Fruit fly (Drosophila melanogaster): ENCODE data around the gene indra.

Gene indra

DNA sequence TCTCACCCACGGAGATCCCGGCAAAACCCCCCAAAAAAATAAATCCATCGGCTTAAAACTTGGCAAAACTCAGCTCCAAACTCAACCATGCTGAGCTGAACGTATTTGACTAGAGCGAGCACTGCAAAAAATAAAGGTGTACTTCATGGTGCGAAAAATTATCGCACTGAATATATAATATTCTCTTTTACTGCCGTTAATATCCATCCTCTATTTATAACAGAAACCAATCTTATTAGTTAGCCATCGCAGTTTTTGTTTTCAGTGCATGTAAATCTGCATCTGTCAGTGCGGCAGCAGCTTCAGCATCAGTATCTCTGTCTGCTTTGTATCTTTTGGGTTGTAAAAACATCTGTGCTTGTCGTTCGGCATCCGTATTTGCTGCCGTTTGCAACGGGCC lies 28.7 kb upstream of the indra start (continued):
- TF ChIP-seq CG3838 (GFP tag; optimal IDR thresholded peaks at IDR 0.05) (no peak), CG17829 (tag; optimal IDR thresholded peaks at IDR 0.05) (no peak), CG18619 (GFP tag; optimal IDR thresholded peaks at IDR 0.05) (no peak), Oli (tag; optimal IDR thresholded peaks at IDR 0.05) (peak; percentile 54), Neu2 (GFP tag; optimal IDR thresholded peaks at IDR 0.05; ENCODE audit: borderline replicate concordance) (no peak), NC2β (GFP tag; optimal IDR thresholded peaks at IDR 0.05) (no peak), CG6791 (GFP tag; IDR thresholded peaks at IDR 0.05; ENCODE audit: partially characterized antibody) (no peak), eve (GFP tag; optimal IDR thresholded peaks at IDR 0.05) (peak in 1 of 2 experiments; percentile 17), CkIIα-i1 (GFP tag; IDR thresholded peaks at IDR 0.05) (no peak), stwl (tag; optimal IDR thresholded peaks at IDR 0.05) (no peak), Opbp (GFP tag; IDR thresholded peaks at IDR 0.05; ENCODE audit: partially characterized antibody) (no peak), CG1792 (GFP tag; optimal IDR thresholded peaks at IDR 0.05) (no peak), Lhr (GFP tag; optimal IDR thresholded peaks at IDR 0.05) (no peak), CG31365 (tag; optimal IDR thresholded peaks at IDR 0.05) (no peak), CG3163 (GFP tag; optimal IDR thresholded peaks at IDR 0.05) (no peak), Stat92E (GFP tag; optimal IDR thresholded peaks at IDR 0.05) (no peak), Xrp1 (GFP tag; IDR thresholded peaks at IDR 0.05) (peak; percentile 36; the same call in 1 of the 2 replicates), CG11247 (GFP tag; IDR thresholded peaks at IDR 0.05) (no peak), ttk (GFP tag; IDR thresholded peaks at IDR 0.05) (no peak), ATbp (GFP tag; optimal IDR thresholded peaks at IDR 0.05) (peak; percentile 17), exex (tag; optimal IDR thresholded peaks at IDR 0.05) (no peak), Side (GFP tag; optimal IDR thresholded peaks at IDR 0.05) (no peak), fd102C (GFP tag; optimal IDR thresholded peaks at IDR 0.05) (no peak), CG31388 (GFP tag; optimal IDR thresholded peaks at IDR 0.05) (no peak), Med (GFP tag) (peak; percentile 68), Elba2 (GFP tag; optimal IDR thresholded peaks at IDR 0.05) (no peak), Chrac-16 (GFP tag; optimal IDR thresholded peaks at IDR 0.05) (peak; percentile 13), peb (GFP tag; IDR thresholded peaks at IDR 0.05) (no peak), Taf1 (GFP tag; IDR thresholded peaks at IDR 0.05) (no peak), CG15696 (tag; optimal IDR thresholded peaks at IDR 0.05) (no peak), CG6813 (GFP tag; optimal IDR thresholded peaks at IDR 0.05) (no peak), CG6272 (GFP tag; IDR thresholded peaks at IDR 0.05) (no peak), CG8359 (GFP tag; optimal IDR thresholded peaks at IDR 0.05; ENCODE audit: borderline replicate concordance) (no peak), kah (GFP tag; optimal IDR thresholded peaks at IDR 0.05) (no peak), CG18262 (tag; optimal IDR thresholded peaks at IDR 0.05) (no peak), Xbp1 (GFP tag; optimal IDR thresholded peaks at IDR 0.05) (peak; percentile 42), Usf (GFP tag; optimal IDR thresholded peaks at IDR 0.05) (no peak), CG12299 (tag; optimal IDR thresholded peaks at IDR 0.05) (no peak), CG11093 (GFP tag; IDR thresholded peaks at IDR 0.05) (0 out of 3 replicates have a peak, but pooled peaks have one; percentile 39), CG14860 (GFP tag; IDR thresholded peaks at IDR 0.05; ENCODE audit: partially characterized antibody) (no peak), CG7745 (tag; optimal IDR thresholded peaks at IDR 0.05) (no peak), CG12155 (GFP tag; optimal IDR thresholded peaks at IDR 0.05) (no peak), slbo (GFP tag; IDR thresholded peaks at IDR 0.05) (peak; percentile 41), CG7987 (GFP tag; optimal IDR thresholded peaks at IDR 0.05) (no peak), al (GFP tag; IDR thresholded peaks at IDR 0.05) (no peak), Dad (GFP tag; optimal IDR thresholded peaks at IDR 0.05) (no peak), ERR (GFP tag; optimal IDR thresholded peaks at IDR 0.05) (no peak), CG7556 (GFP tag; optimal IDR thresholded peaks at IDR 0.05) (no peak), CG15269 (tag; optimal IDR thresholded peaks at IDR 0.05) (peak; percentile 8), sens-2 (GFP tag; IDR thresholded peaks at IDR 0.05) (no peak), ash1 (GFP tag; optimal IDR thresholded peaks at IDR 0.05) (no peak)

Measured in whole organism, embryonic.